Worm (Caenorhabditis elegans): ENCODE measurements around the gene srw-32.

ce11 chrV:17469180-17469579 lies 39.4 kb upstream of the srw-32 start, which contains the start of gene F20E11.17:
- no peak for TF ChIP-seq ceh-28 (tag; optimal IDR thresholded peaks at IDR 0.05)
- no peak for TF ChIP-seq nhr-77 (tag; optimal IDR thresholded peaks at IDR 0.05)
- TF ChIP-seq nhr-67 (tag; optimal IDR thresholded peaks at IDR 0.05): no peak
- TF ChIP-seq pha-4 (tag; optimal IDR thresholded peaks at IDR 0.05): no peak
- TF ChIP-seq ztf-4 (tag; optimal IDR thresholded peaks at IDR 0.05): no peak
- TF ChIP-seq nhr-23 (tag; optimal IDR thresholded peaks at IDR 0.05): no peak
- TF ChIP-seq nhr-76 (tag; optimal IDR thresholded peaks at IDR 0.05): no peak
- TF ChIP-seq ama-1 (optimal IDR thresholded peaks at IDR 0.05): no peak
